Fruit fly (Drosophila melanogaster) whole organism, embryonic: ENCODE measurements around the gene CG17111.
A peak's percentile ranks its signal among the peaks of the same experiment; 100 is the strongest.

ENCODE experiments used
- Atf6 ChIP-seq: fragments of 200-800 bp; sonication (Bioruptor generic); IDR thresholded peaks from 2 replicates; pipeline ENCODE4 v1.3.6; 2022; ENCODE audit warnings: missing biosample characterization, missing genetic modification characterization
- C15 ChIP-seq: fragments of 200-800 bp; sonication (Bioruptor generic); IDR thresholded peaks from 3 replicates; pipeline ENCODE4 v1.3.6; 2022; ENCODE audit warnings: missing biosample characterization, missing genetic modification characterization
- CG10543 ChIP-seq: fragments of 200-800 bp; sonication (Bioruptor generic); optimal IDR thresholded peaks from 3 replicates; lab custom pipeline; 2017; ENCODE audit warnings: missing biosample characterization, mild to moderate bottlenecking, missing genetic modification characterization, moderate library complexity
- CG11456 ChIP-seq: fragments of 200-800 bp; sonication (Bioruptor generic); IDR thresholded peaks from 3 replicates; pipeline ENCODE4 v1.3.6; 2022; ENCODE audit warnings: missing biosample characterization, missing genetic modification characterization
- CG11723 ChIP-seq: fragments of 200-800 bp; sonication (Bioruptor generic); optimal IDR thresholded peaks from 2 replicates; lab custom pipeline; 2017; ENCODE audit warnings: missing biosample characterization, mild to moderate bottlenecking, missing genetic modification characterization
- CG12071 ChIP-seq: fragments of 200-800 bp; sonication (Bioruptor generic); optimal IDR thresholded peaks from 3 replicates; lab custom pipeline; 2018; ENCODE audit warnings: missing biosample characterization, mild to moderate bottlenecking, missing genetic modification characterization
- CG12155 ChIP-seq: fragments of 200-800 bp; sonication (Bioruptor generic); optimal IDR thresholded peaks from 3 replicates; lab custom pipeline; 2016; ENCODE audit warnings: missing biosample characterization, missing genetic modification characterization
- CG12236 ChIP-seq: fragments of 200-800 bp; sonication (Bioruptor generic); optimal IDR thresholded peaks from 2 replicates; lab custom pipeline; 2016; ENCODE audit warnings: missing biosample characterization, missing genetic modification characterization
- CG13287 ChIP-seq: fragments of 200-800 bp; sonication (Bioruptor generic); IDR thresholded peaks from 2 replicates; pipeline ENCODE4 v1.3.6; 2022; ENCODE audit warnings: missing biosample characterization, missing genetic modification characterization; ENCODE audit not compliant: partially characterized antibody
- CG15073 ChIP-seq: fragments of 200-800 bp; sonication (Bioruptor generic); optimal IDR thresholded peaks from 2 replicates; lab custom pipeline; 2016; ENCODE audit warnings: missing biosample characterization, missing genetic modification characterization
- CG1603 ChIP-seq: fragments of 200-800 bp; sonication (Bioruptor generic); optimal IDR thresholded peaks from 2 replicates; lab custom pipeline; 2019; ENCODE audit warnings: missing biosample characterization, mild to moderate bottlenecking, missing genetic modification characterization, moderate library complexity
- CG17802 ChIP-seq: fragments of 200-800 bp; sonication (Bioruptor generic); optimal IDR thresholded peaks from 2 replicates; lab custom pipeline; 2018; ENCODE audit warnings: missing biosample characterization, mild to moderate bottlenecking, missing genetic modification characterization, moderate library complexity
- CG17829 ChIP-seq: fragments of 200-800 bp; optimal IDR thresholded peaks from 2 replicates; lab custom pipeline; 2019; ENCODE audit warnings: missing biosample characterization, mild to moderate bottlenecking, missing genetic modification characterization, moderate library complexity
- CG2129 ChIP-seq: fragments of 200-800 bp; sonication (Bioruptor generic); IDR thresholded peaks from 2 replicates; pipeline ENCODE4 v1.3.6; 2022; ENCODE audit warnings: missing biosample characterization, missing genetic modification characterization; ENCODE audit not compliant: partially characterized antibody
- CG2199 ChIP-seq: fragments of 200-800 bp; sonication (Bioruptor generic); IDR thresholded peaks from 3 replicates; pipeline ENCODE4 v1.3.6; 2022; ENCODE audit warnings: missing biosample characterization, missing genetic modification characterization
- CG30431 ChIP-seq: fragments of 200-800 bp; sonication (Bioruptor generic); optimal IDR thresholded peaks from 2 replicates; lab custom pipeline; 2017; ENCODE audit warnings: missing biosample characterization, missing genetic modification characterization
- CG34224 ChIP-seq: fragments of 200-800 bp; sonication (Bioruptor generic); IDR thresholded peaks from 3 replicates; pipeline ENCODE4 v1.3.6; 2022; ENCODE audit warnings: missing biosample characterization, missing genetic modification characterization; ENCODE audit not compliant: partially characterized antibody
- CG3847 ChIP-seq: fragments of 200-800 bp; sonication (Bioruptor generic); IDR thresholded peaks from 2 replicates; pipeline ENCODE4 v1.3.6; 2022; ENCODE audit warnings: missing biosample characterization, missing genetic modification characterization
- CG6813 ChIP-seq: fragments of 200-800 bp; sonication (Bioruptor generic); optimal IDR thresholded peaks from 2 replicates; lab custom pipeline; 2017; ENCODE audit warnings: missing biosample characterization, missing genetic modification characterization, mild to moderate bottlenecking, moderate library complexity, missing genetic modification reagents
- Dll ChIP-seq: fragments of 200-800 bp; sonication (Bioruptor generic); IDR thresholded peaks from 4 replicates; pipeline ENCODE4 v1.3.6; 2022; ENCODE audit warnings: missing biosample characterization, missing genetic modification characterization; ENCODE audit not compliant: partially characterized antibody
- HLH4C ChIP-seq: fragments of 200-800 bp; sonication (Bioruptor generic); IDR thresholded peaks from 3 replicates; pipeline ENCODE4 v1.3.6; 2022; ENCODE audit warnings: missing biosample characterization, missing genetic modification characterization; ENCODE audit not compliant: partially characterized antibody
- HmgD ChIP-seq: fragments of 200-800 bp; sonication (Bioruptor generic); optimal IDR thresholded peaks from 3 replicates; lab custom pipeline; 2016; ENCODE audit warnings: missing biosample characterization, missing genetic modification characterization
- Hr78 ChIP-seq, 2 experiments: fragments of 200-800 bp in 1 of 2; fragments of >200 bp in 1 of 2; sonication (Bioruptor generic) in 1 of 2; optimal IDR thresholded peaks; 2 replicates each; lab custom pipeline; 2017 to 2019; ENCODE audit warnings: missing biosample characterization in 2 of 2, missing genetic modification characterization in 2 of 2, mild to moderate bottlenecking in 1 of 2, moderate library complexity in 1 of 2
- Opbp ChIP-seq: fragments of 200-800 bp; sonication (Bioruptor generic); IDR thresholded peaks from 3 replicates; pipeline ENCODE4 v1.3.6; 2022; ENCODE audit warnings: missing biosample characterization, missing genetic modification characterization; ENCODE audit not compliant: partially characterized antibody
- Optix ChIP-seq: fragments of 200-800 bp; sonication (Bioruptor generic); IDR thresholded peaks from 3 replicates; pipeline ENCODE4 v1.3.6; 2022; ENCODE audit warnings: missing biosample characterization, missing genetic modification characterization
- Pdp1 ChIP-seq, 2 experiments: fragments of 200-800 bp; sonication (Bioruptor generic); optimal IDR thresholded peaks; 3 replicates each; lab custom pipeline; 2016; ENCODE audit warnings: missing biosample characterization in 2 of 2, missing genetic modification characterization in 2 of 2, mild to moderate bottlenecking in 1 of 2, moderate library complexity in 1 of 2
- Rfx ChIP-seq: fragments of 200-800 bp; sonication (Bioruptor generic); IDR thresholded peaks from 2 replicates; pipeline ENCODE4 v1.3.6; 2022; ENCODE audit warnings: missing biosample characterization, missing genetic modification characterization
- Scr ChIP-seq: fragments of 200-800 bp; sonication (Bioruptor generic); IDR thresholded peaks from 2 replicates; pipeline ENCODE4 v1.3.6; 2022; ENCODE audit warnings: missing biosample characterization, missing genetic modification characterization; ENCODE audit not compliant: partially characterized antibody
- Ssrp ChIP-seq: fragments of 200-800 bp; sonication (Bioruptor generic); optimal IDR thresholded peaks from 2 replicates; lab custom pipeline; 2018; ENCODE audit warnings: missing biosample characterization, mild to moderate bottlenecking, missing genetic modification characterization, moderate library complexity
- Stat92E ChIP-seq, 3 experiments: fragments of >200 bp in 2 of 3; fragments of 200-800 bp in 1 of 3; sonication (Bioruptor generic) in 1 of 3; optimal IDR thresholded peaks; 2 replicates each; lab custom pipeline; 2017 to 2019; ENCODE audit warnings: missing biosample characterization in 3 of 3, missing genetic modification characterization in 3 of 3, mild to moderate bottlenecking in 1 of 3, moderate library complexity in 1 of 3
- Tbp ChIP-seq: fragments of >200 bp; optimal IDR thresholded peaks from 2 replicates; lab custom pipeline; 2018; ENCODE audit warnings: missing biosample characterization, missing genetic modification characterization
- cg ChIP-seq: fragments of 200-800 bp; sonication (Bioruptor generic); optimal IDR thresholded peaks from 3 replicates; lab custom pipeline; 2019; ENCODE audit warnings: missing biosample characterization, mild to moderate bottlenecking, missing genetic modification characterization, moderate library complexity
- croc ChIP-seq: fragments of 200-800 bp; sonication (Bioruptor generic); conservative IDR thresholded peaks from 3 replicates; pipeline ENCODE4 v1.3.6; 2022; ENCODE audit warnings: missing biosample characterization, missing genetic modification characterization
- dpn ChIP-seq, 2 experiments: fragments of 200-800 bp; sonication (Bioruptor generic); optimal IDR thresholded peaks; 3 replicates each; lab custom pipeline; 2016; ENCODE audit warnings: missing biosample characterization in 2 of 2, missing genetic modification characterization in 2 of 2
- fd64A ChIP-seq: fragments of 200-800 bp; sonication (Bioruptor generic); optimal IDR thresholded peaks from 3 replicates; lab custom pipeline; 2018; ENCODE audit warnings: missing biosample characterization, mild to moderate bottlenecking, missing genetic modification characterization
- fru ChIP-seq: fragments of >200 bp; optimal IDR thresholded peaks from 2 replicates; lab custom pipeline; 2017
- gcm ChIP-seq: fragments of 200-800 bp; sonication (Bioruptor generic); optimal IDR thresholded peaks from 2 replicates; lab custom pipeline; 2019; ENCODE audit warnings: missing biosample characterization, mild to moderate bottlenecking, missing genetic modification characterization, moderate library complexity
- grau ChIP-seq: fragments of 200-800 bp; optimal IDR thresholded peaks from 3 replicates; lab custom pipeline; 2019; ENCODE audit warnings: missing biosample characterization, mild to moderate bottlenecking, missing genetic modification characterization, moderate library complexity
- hkb ChIP-seq, 2 experiments: fragments of 200-800 bp in 1 of 2; fragments of >200 bp in 1 of 2; sonication (Bioruptor generic) in 1 of 2; IDR thresholded peaks in 1 of 2; optimal IDR thresholded peaks in 1 of 2; 2 replicates each; pipeline versions ENCODE4 v1.3.6 to Lab custom; 2017 to 2022; ENCODE audit warnings: missing biosample characterization in 1 of 2, missing genetic modification characterization in 1 of 2
- mam ChIP-seq: fragments of 200-800 bp; sonication (Bioruptor generic); optimal IDR thresholded peaks from 3 replicates; lab custom pipeline; 2016; ENCODE audit warnings: missing biosample characterization, missing genetic modification characterization
- mld ChIP-seq: fragments of 200-800 bp; sonication (Bioruptor generic); IDR thresholded peaks from 3 replicates; pipeline ENCODE4 v1.3.6; 2022; ENCODE audit warnings: missing biosample characterization, missing genetic modification characterization; ENCODE audit not compliant: partially characterized antibody
- nerfin-2 ChIP-seq: fragments of 200-800 bp; sonication (Bioruptor generic); IDR thresholded peaks from 2 replicates; pipeline ENCODE4 v1.3.6; 2022; ENCODE audit warnings: missing biosample characterization, missing genetic modification characterization; ENCODE audit not compliant: partially characterized antibody
- pan ChIP-seq, 4 experiments: fragments of >200 bp in 3 of 4; fragments of 200-800 bp in 1 of 4; sonication (Bioruptor generic) in 1 of 4; optimal IDR thresholded peaks in 3 of 4; IDR thresholded peaks in 1 of 4; 2 replicates each; pipeline versions ENCODE4 v1.3.6 to Lab custom; 2017 to 2022; ENCODE audit warnings: missing biosample characterization in 2 of 4, missing genetic modification characterization in 2 of 4, mixed read lengths in 1 of 4
- pb ChIP-seq: fragments of 200-800 bp; sonication (Bioruptor generic); optimal IDR thresholded peaks from 3 replicates; lab custom pipeline; 2016; ENCODE audit warnings: missing biosample characterization, missing genetic modification characterization
- peb ChIP-seq: fragments of 200-800 bp; sonication (Bioruptor generic); IDR thresholded peaks from 2 replicates; pipeline ENCODE4 v1.3.6; 2022; ENCODE audit warnings: missing biosample characterization, missing genetic modification characterization
- shn ChIP-seq: fragments of 200-800 bp; sonication (Bioruptor generic); optimal IDR thresholded peaks from 3 replicates; lab custom pipeline; 2016; ENCODE audit warnings: missing biosample characterization, missing genetic modification characterization
- zfh2 ChIP-seq: fragments of 200-800 bp; sonication (Bioruptor generic); optimal IDR thresholded peaks from 2 replicates; lab custom pipeline; 2016; ENCODE audit warnings: missing biosample characterization, missing genetic modification characterization

Gene CG17111

DNA sequence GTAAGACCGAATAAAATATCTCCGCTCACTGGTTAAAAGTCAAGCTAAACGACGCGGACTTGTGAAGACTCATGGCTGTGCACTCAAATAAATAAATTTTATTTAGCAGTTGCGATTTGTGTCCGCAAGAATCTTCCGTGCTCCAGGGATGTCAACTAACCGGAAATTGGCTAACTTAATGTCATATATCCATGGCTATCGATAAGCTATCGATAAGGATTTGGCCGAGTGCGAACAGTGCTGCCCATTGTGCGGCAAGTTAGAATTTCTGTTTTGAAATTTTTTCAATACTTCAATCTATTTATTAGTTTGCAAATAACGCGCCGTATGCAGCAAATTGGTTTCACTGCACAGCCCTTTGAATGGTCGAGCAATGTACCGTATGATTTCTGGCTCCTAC, 13.1 kb downstream of the CG17111 start, which contains the start of gene p53 (continued):
- TF ChIP-seq Rfx (GFP tag; lab: Robert Waterston, UW) = peak; percentile 89
- TF ChIP-seq pb (GFP tag; lab: Kevin White, UChicago) = peak; percentile 79
- TF ChIP-seq Stat92E (GFP tag; optimal IDR thresholded peaks at IDR 0.05; lab: Kevin White, UChicago) = no peak
- TF ChIP-seq C15 (GFP tag; lab: Robert Waterston, UW) = 0 out of 3 replicates have a peak, but pooled peaks have one; percentile 27
- peak; percentile 67 for TF ChIP-seq grau (tag; lab: Kevin White, UChicago)
- no peak for TF ChIP-seq Hr78 (GFP tag; optimal IDR thresholded peaks at IDR 0.05; lab: Kevin White, UChicago)
- peak; percentile 71 for TF ChIP-seq CG6813 (GFP tag; lab: Kevin White, UChicago)
- peak; percentile 29 for TF ChIP-seq zfh2 (GFP tag; lab: Kevin White, UChicago)
- TF ChIP-seq Atf6 (GFP tag; lab: Robert Waterston, UW) = peak; percentile 58
- peak; percentile 80 for TF ChIP-seq CG17802 (tag; lab: Kevin White, UChicago)
- TF ChIP-seq hkb (optimal IDR thresholded peaks at IDR 0.05; lab: Kevin White, UChicago) = no peak
- TF ChIP-seq hkb (GFP tag; IDR thresholded peaks at IDR 0.05; lab: Robert Waterston, UW) = peak; percentile 64
- TF ChIP-seq CG12071 (GFP tag; lab: Kevin White, UChicago) = peak; percentile 82
- TF ChIP-seq CG17829 (tag; lab: Kevin White, UChicago) = peak; percentile 30
- TF ChIP-seq HmgD (GFP tag; lab: Kevin White, UChicago) = peak; percentile 81
- TF ChIP-seq CG12236 = peak; percentile 81
- peak; percentile 58 for TF ChIP-seq shn (GFP tag; lab: Kevin White, UChicago)
- no peak for TF ChIP-seq CG15073 (GFP tag; lab: Kevin White, UChicago)
- TF ChIP-seq peb = 0 out of 2 replicates have a peak, but pooled peaks have one; percentile 27
- TF ChIP-seq CG11456 (GFP tag; lab: Robert Waterston, UW) = peak; percentile 86; the same call in 2 of the 3 replicates
- TF ChIP-seq mam (GFP tag; lab: Kevin White, UChicago) = peak; percentile 67
- TF ChIP-seq CG30431 (GFP tag; lab: Kevin White, UChicago) = peak; percentile 67
- TF ChIP-seq CG11723 = peak; percentile 61
- TF ChIP-seq CG3847 (GFP tag; lab: Robert Waterston, UW) = peak; percentile 71
- 0 out of 3 replicates have a peak, but pooled peaks have one; percentile 64 for TF ChIP-seq CG2199 (GFP tag; lab: Robert Waterston, UW)
- peak; percentile 72 for TF ChIP-seq Scr
- TF ChIP-seq Opbp = peak; percentile 86
- TF ChIP-seq cg (GFP tag; lab: Kevin White, UChicago) = no peak
- TF ChIP-seq fru (lab: Kevin White, UChicago) = no peak
- TF ChIP-seq Optix (GFP tag; lab: Robert Waterston, UW) = peak; percentile 47; the same call in 1 of the 3 replicates
- peak; percentile 25; the same call in 2 of the 3 replicates for TF ChIP-seq croc (GFP tag; lab: Robert Waterston, UW)

DNA sequence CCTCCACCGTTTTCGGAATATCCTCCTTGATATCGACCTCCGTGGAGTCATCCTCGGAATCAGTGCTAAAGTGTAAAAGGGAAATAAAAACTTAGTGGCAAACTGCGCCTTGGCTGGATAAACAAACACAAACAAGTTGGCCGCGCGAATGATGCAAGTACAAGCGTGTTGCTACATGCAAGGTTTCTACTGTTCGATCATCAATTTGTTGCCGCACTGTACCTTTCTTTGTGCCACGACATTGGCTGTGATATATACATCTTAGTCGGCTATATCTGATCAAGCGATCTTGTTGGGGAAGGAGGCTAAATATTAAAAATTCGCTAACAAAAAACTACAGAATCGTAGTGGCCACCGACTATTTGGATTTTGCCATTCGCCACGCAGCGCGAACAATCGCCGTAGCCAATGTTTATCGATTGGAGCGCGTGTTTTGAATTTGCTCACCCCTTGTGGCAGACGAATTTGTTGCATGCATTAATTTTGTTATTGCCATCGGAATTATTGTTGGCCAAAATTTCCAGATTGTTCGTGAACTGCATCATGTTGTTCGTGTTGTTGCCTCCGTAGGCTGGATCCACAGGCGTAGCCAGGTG, 13.8 kb downstream of the CG17111 start:
- no peak for TF ChIP-seq gcm (GFP tag; lab: Kevin White, UChicago)
- TF ChIP-seq Pdp1 (GFP tag; optimal IDR thresholded peaks at IDR 0.05; lab: Kevin White, UChicago) = peak in 1 of 2 experiments; percentile 39
- no peak for TF ChIP-seq fd64A (GFP tag; lab: Kevin White, UChicago)
- peak; percentile 5 for TF ChIP-seq CG13287 (GFP tag; lab: Robert Waterston, UW)
- TF ChIP-seq pan (optimal IDR thresholded peaks at IDR 0.05; lab: Kevin White, UChicago) = no peak
- TF ChIP-seq pan (GFP tag; optimal IDR thresholded peaks at IDR 0.05 in 1 of 2, IDR thresholded peaks at IDR 0.05 in 1 of 2) = no peak
- peak; percentile 13; the same call in 1 of the 3 replicates for TF ChIP-seq CG34224
- no peak for TF ChIP-seq Ssrp (tag; lab: Kevin White, UChicago)
- TF ChIP-seq mld (GFP tag; lab: Robert Waterston, UW) = 0 out of 3 replicates have a peak, but pooled peaks have one; percentile 24
- peak; percentile 47 for TF ChIP-seq CG1603 (tag; lab: Kevin White, UChicago)
- TF ChIP-seq CG12155 (GFP tag; lab: Kevin White, UChicago) = no peak
- 0 out of 3 replicates have a peak, but pooled peaks have one; percentile 7 for TF ChIP-seq HLH4C (GFP tag; lab: Robert Waterston, UW)
- no peak for TF ChIP-seq Tbp (GFP tag; lab: Kevin White, UChicago)
- no peak for TF ChIP-seq nerfin-2 (GFP tag; lab: Robert Waterston, UW)
- TF ChIP-seq Dll = 0 out of 4 replicates have a peak, but pooled peaks have one; percentile 19
- 0 out of 2 replicates have a peak, but pooled peaks have one; percentile 11 for TF ChIP-seq CG2129 (GFP tag; lab: Robert Waterston, UW)
- no peak for TF ChIP-seq CG10543 (GFP tag; lab: Kevin White, UChicago)
- TF ChIP-seq dpn (GFP tag; optimal IDR thresholded peaks at IDR 0.05; lab: Kevin White, UChicago) = no peak
